Worm (Caenorhabditis elegans) whole organism, L2 larva: ENCODE measurements around the gene F26G1.10.

Experiments
- C34F6.9 ChIP-seq: fragments of 150-350 bp; optimal IDR thresholded peaks from 2 replicates; lab custom pipeline; 2014; ENCODE audit warnings: missing biosample characterization, missing genetic modification characterization
- F13H6.1 ChIP-seq: sonication (generic microtip); optimal IDR thresholded peaks from 2 replicates; lab custom pipeline; 2016; ENCODE audit warnings: missing genetic modification characterization, missing compliant biosample characterization
- R02D3.7 ChIP-seq: fragments of 150-350 bp; optimal IDR thresholded peaks from 2 replicates; lab custom pipeline; 2014; ENCODE audit warnings: missing biosample characterization, missing genetic modification characterization
- Y55F3AM.14 ChIP-seq: fragments of 200-800 bp; sonication (Bioruptor generic); optimal IDR thresholded peaks from 2 replicates; lab custom pipeline; 2018; ENCODE audit warnings: mild to moderate bottlenecking, missing genetic modification characterization, missing compliant biosample characterization
- alr-1 ChIP-seq: fragments of 150-350 bp; optimal IDR thresholded peaks from 2 replicates; lab custom pipeline; 2014; ENCODE audit warnings: missing biosample characterization, missing genetic modification characterization
- aly-2 ChIP-seq: fragments of 150-350 bp; optimal IDR thresholded peaks from 2 replicates; lab custom pipeline; 2014; ENCODE audit warnings: missing biosample characterization, missing genetic modification characterization
- ama-1 ChIP-seq: fragments of 150-350 bp; optimal IDR thresholded peaks from 2 replicates; lab custom pipeline; 2018; ENCODE audit warnings: inconsistent platforms
- blmp-1 ChIP-seq: sonication (generic microtip); optimal IDR thresholded peaks from 2 replicates; lab custom pipeline; 2017; ENCODE audit warnings: missing genetic modification characterization, mild to moderate bottlenecking, missing compliant biosample characterization, antibody characterized with exemption, moderate library complexity; ENCODE audit not compliant: insufficient read depth
- ceh-82 ChIP-seq: fragments of 150-350 bp; optimal IDR thresholded peaks from 2 replicates; lab custom pipeline; 2014; ENCODE audit warnings: missing biosample characterization, missing genetic modification characterization
- crh-2 ChIP-seq: sonication (generic microtip); optimal IDR thresholded peaks from 2 replicates; lab custom pipeline; 2017; ENCODE audit warnings: missing biosample characterization, missing genetic modification characterization
- dmd-4 ChIP-seq: sonication (generic microtip); optimal IDR thresholded peaks from 2 replicates; lab custom pipeline; 2017; ENCODE audit warnings: missing biosample characterization, missing genetic modification characterization
- elt-3 ChIP-seq: sonication (generic microtip); optimal IDR thresholded peaks from 2 replicates; lab custom pipeline; 2017; ENCODE audit warnings: missing biosample characterization, missing genetic modification characterization
- fos-1 ChIP-seq: fragments of 150-350 bp; optimal IDR thresholded peaks from 2 replicates; lab custom pipeline; 2014; ENCODE audit warnings: missing biosample characterization, missing genetic modification characterization
- gmeb-1 ChIP-seq: fragments of 150-350 bp; optimal IDR thresholded peaks from 2 replicates; lab custom pipeline; 2014; ENCODE audit warnings: missing biosample characterization, missing genetic modification characterization
- lin-11 ChIP-seq: fragments of 150-350 bp; sonication (generic microtip); optimal IDR thresholded peaks from 2 replicates; lab custom pipeline; 2014; ENCODE audit warnings: missing biosample characterization, missing genetic modification characterization, inconsistent platforms, mixed read lengths
- lin-39 ChIP-seq: fragments of 150-350 bp; optimal IDR thresholded peaks from 2 replicates; lab custom pipeline; 2014; ENCODE audit warnings: missing biosample characterization, missing genetic modification reagents, missing genetic modification characterization
- lsy-2 ChIP-seq, 2 experiments: fragments of 150-350 bp in 1 of 2; sonication (generic microtip) in 1 of 2; optimal IDR thresholded peaks; 2 replicates each; lab custom pipeline; 2014 to 2017; ENCODE audit warnings: missing biosample characterization in 2 of 2, missing genetic modification characterization in 2 of 2
- mab-5 ChIP-seq: fragments of 150-350 bp; optimal IDR thresholded peaks from 2 replicates; lab custom pipeline; 2014; ENCODE audit warnings: missing biosample characterization, missing genetic modification characterization
- mbf-1 ChIP-seq: sonication (generic microtip); optimal IDR thresholded peaks from 2 replicates; lab custom pipeline; 2017; ENCODE audit warnings: missing biosample characterization, missing genetic modification characterization
- mdl-1 ChIP-seq, 2 experiments: fragments of 150-350 bp in 1 of 2; sonication (generic microtip) in 1 of 2; optimal IDR thresholded peaks; 2 replicates each; lab custom pipeline; 2017; ENCODE audit warnings: missing biosample characterization in 2 of 2, missing genetic modification characterization in 2 of 2
- nhr-10 ChIP-seq: sonication (generic microtip); optimal IDR thresholded peaks from 2 replicates; lab custom pipeline; 2017; ENCODE audit warnings: missing biosample characterization, missing genetic modification characterization
- nhr-11 ChIP-seq: fragments of 150-350 bp; optimal IDR thresholded peaks from 2 replicates; lab custom pipeline; 2014; ENCODE audit warnings: missing biosample characterization, missing genetic modification characterization
- nhr-129 ChIP-seq: fragments of 150-350 bp; optimal IDR thresholded peaks from 2 replicates; lab custom pipeline; 2014; ENCODE audit warnings: missing biosample characterization, missing genetic modification characterization
- nhr-21 ChIP-seq: fragments of 150-350 bp; optimal IDR thresholded peaks from 2 replicates; lab custom pipeline; 2014; ENCODE audit warnings: missing biosample characterization, missing genetic modification characterization
- nhr-23 ChIP-seq: fragments of 150-350 bp; optimal IDR thresholded peaks from 2 replicates; lab custom pipeline; 2014; ENCODE audit warnings: missing biosample characterization, missing genetic modification reagents, missing genetic modification characterization
- nhr-237 ChIP-seq: fragments of 150-350 bp; optimal IDR thresholded peaks from 2 replicates; lab custom pipeline; 2014; ENCODE audit warnings: missing biosample characterization, missing genetic modification characterization
- nhr-25 ChIP-seq: fragments of 150-350 bp; sonication (generic microtip); optimal IDR thresholded peaks from 3 replicates; lab custom pipeline; 2014; ENCODE audit warnings: missing biosample characterization, missing genetic modification characterization
- nhr-77 ChIP-seq: fragments of 150-350 bp; optimal IDR thresholded peaks from 2 replicates; lab custom pipeline; 2014; ENCODE audit warnings: missing biosample characterization, missing genetic modification characterization
- peb-1 ChIP-seq: fragments of 150-350 bp; optimal IDR thresholded peaks from 2 replicates; lab custom pipeline; 2014; ENCODE audit warnings: missing biosample characterization, missing genetic modification characterization
- sem-4 ChIP-seq: fragments of 150-350 bp; optimal IDR thresholded peaks from 2 replicates; lab custom pipeline; 2014; ENCODE audit warnings: missing biosample characterization, missing genetic modification reagents, missing genetic modification characterization
- skn-1 ChIP-seq: sonication (generic microtip); optimal IDR thresholded peaks from 2 replicates; lab custom pipeline; 2017; ENCODE audit warnings: missing biosample characterization, missing genetic modification characterization
- sma-3 ChIP-seq: sonication (generic microtip); optimal IDR thresholded peaks from 2 replicates; lab custom pipeline; 2016; ENCODE audit warnings: missing genetic modification reagents, missing genetic modification characterization, missing compliant biosample characterization
- sma-9 ChIP-seq, 2 experiments: fragments of 150-350 bp in 1 of 2; sonication (generic microtip) in 1 of 2; optimal IDR thresholded peaks; 2 replicates each; lab custom pipeline; 2014 to 2016; ENCODE audit warnings: missing genetic modification characterization in 2 of 2, mild to moderate bottlenecking in 1 of 2, missing biosample characterization in 1 of 2, missing compliant biosample characterization in 1 of 2, missing genetic modification reagents in 1 of 2, moderate library complexity in 1 of 2
- snpc-4 ChIP-seq: fragments of 150-350 bp; optimal IDR thresholded peaks from 2 replicates; lab custom pipeline; 2014; ENCODE audit warnings: missing biosample characterization, missing genetic modification characterization
- unc-39 ChIP-seq: fragments of 150-350 bp; optimal IDR thresholded peaks from 2 replicates; lab custom pipeline; 2014; ENCODE audit warnings: missing biosample characterization, missing genetic modification characterization
- ztf-1 ChIP-seq: fragments of 200-800 bp; sonication (Bioruptor generic); conservative IDR thresholded peaks from 2 replicates; pipeline ENCODE4 v1.3.6; 2022; ENCODE audit warnings: missing genetic modification characterization, missing compliant biosample characterization
- ztf-11 ChIP-seq: sonication (generic microtip); optimal IDR thresholded peaks from 2 replicates; lab custom pipeline; 2017; ENCODE audit warnings: missing biosample characterization, missing genetic modification characterization
- ztf-4 ChIP-seq: fragments of 150-350 bp; optimal IDR thresholded peaks from 2 replicates; lab custom pipeline; 2014; ENCODE audit warnings: missing biosample characterization, missing genetic modification characterization

Gene F26G1.10

ce11 chrII:4806261-4806660 lies 32.1 kb downstream of the F26G1.10 start:
- no peak for TF ChIP-seq ztf-11 (tag; lab: Kevin White, UChicago)
- TF ChIP-seq mab-5 (tag; lab: Kevin White, UChicago): peak; percentile 68
- TF ChIP-seq C34F6.9: no peak
- no peak for TF ChIP-seq fos-1 (tag; lab: Kevin White, UChicago)
- TF ChIP-seq Y55F3AM.14 (GFP tag; lab: Kevin White, UChicago): peak; percentile 3
- TF ChIP-seq nhr-77 (tag; lab: Kevin White, UChicago): no peak
- TF ChIP-seq skn-1 (tag; lab: Kevin White, UChicago): no peak
- no peak for TF ChIP-seq nhr-21 (tag; lab: Kevin White, UChicago)
- TF ChIP-seq sma-3 (GFP tag; lab: Kevin White, UChicago): no peak

DNA sequence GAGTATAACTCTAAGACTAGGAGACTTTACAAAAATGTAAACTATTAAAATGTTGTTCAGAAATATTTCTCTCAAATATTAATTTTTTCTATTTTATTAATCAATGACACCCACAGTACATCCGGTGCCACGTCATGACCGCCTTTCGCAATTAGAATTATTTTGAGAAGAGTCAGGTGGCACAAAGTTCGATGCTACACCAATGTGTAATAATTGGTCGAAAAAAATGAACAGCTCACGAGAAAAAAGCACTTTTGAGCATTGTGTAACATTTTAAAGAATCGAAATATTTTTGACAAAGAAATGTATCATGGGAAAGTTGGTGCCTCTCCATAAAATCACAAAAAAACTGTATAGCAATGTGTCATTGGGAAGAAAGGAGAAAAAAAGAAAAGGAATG lies 32.5 kb downstream of the F26G1.10 start:
- TF ChIP-seq aly-2 (no peak), Y55F3AM.14 (GFP tag; lab: Kevin White, UChicago) (no peak), gmeb-1 (tag; lab: Kevin White, UChicago) (no peak), nhr-10 (tag; lab: Kevin White, UChicago) (no peak), crh-2 (tag; lab: Kevin White, UChicago) (peak; percentile 55), unc-39 (no peak), nhr-129 (tag; lab: Kevin White, UChicago) (peak; percentile 7), R02D3.7 (tag; lab: Kevin White, UChicago) (no peak), nhr-23 (tag; lab: Kevin White, UChicago) (no peak), sma-9 (GFP tag; optimal IDR thresholded peaks at IDR 0.05; lab: Kevin White, UChicago) (peak; percentile 11), sma-9 (tag; optimal IDR thresholded peaks at IDR 0.05; lab: Kevin White, UChicago) (no peak), dmd-4 (tag; lab: Kevin White, UChicago) (no peak), lsy-2 (tag; optimal IDR thresholded peaks at IDR 0.05; lab: Kevin White, UChicago) (no peak), ztf-1 (GFP tag; lab: Robert Waterston, UW) (no peak), peb-1 (tag; lab: Kevin White, UChicago) (no peak)

- TF ChIP-seq nhr-21 (tag; lab: Kevin White, UChicago) (no peak), sma-3 (GFP tag; lab: Kevin White, UChicago) (no peak), snpc-4 (no peak), nhr-11 (tag; lab: Kevin White, UChicago) (no peak), ama-1 (lab: Kevin White, UChicago) (no peak), blmp-1 (tag; lab: Kevin White, UChicago) (no peak), dmd-4 (tag; lab: Kevin White, UChicago) (no peak), ceh-82 (tag; lab: Kevin White, UChicago) (no peak), skn-1 (tag; lab: Kevin White, UChicago) (no peak), mdl-1 (tag; optimal IDR thresholded peaks at IDR 0.05; lab: Kevin White, UChicago) (no peak), R02D3.7 (tag; lab: Kevin White, UChicago) (no peak), lin-11 (no peak), nhr-77 (tag; lab: Kevin White, UChicago) (no peak), ztf-1 (GFP tag; lab: Robert Waterston, UW) (no peak), sem-4 (tag; lab: Kevin White, UChicago) (no peak), elt-3 (tag; lab: Kevin White, UChicago) (no peak), aly-2 (no peak), ztf-4 (tag; lab: Kevin White, UChicago) (no peak)
- TF ChIP-seq, all 48 proteins: peak for 0
Measured at ce11 chrII:4811986-4812385, 37.8 kb downstream of the F26G1.10 start, which contains the start of gene rig-6. Gene rig-6 (minus strand): TSS chrII:4812086.

ce11 chrII:4815356-4815755 lies 41.2 kb downstream of the F26G1.10 start:
- no peak for TF ChIP-seq elt-3 (tag; lab: Kevin White, UChicago)
- TF ChIP-seq alr-1 (tag; lab: Kevin White, UChicago): no peak
- TF ChIP-seq ama-1 (lab: Kevin White, UChicago): no peak
- TF ChIP-seq nhr-129 (tag; lab: Kevin White, UChicago): no peak
- TF ChIP-seq sem-4 (tag; lab: Kevin White, UChicago): no peak
- no peak for TF ChIP-seq nhr-25 (tag; lab: Kevin White, UChicago)
- TF ChIP-seq skn-1 (tag; lab: Kevin White, UChicago): no peak
- TF ChIP-seq R02D3.7 (tag; lab: Kevin White, UChicago): no peak
- TF ChIP-seq nhr-10 (tag; lab: Kevin White, UChicago): no peak
- no peak for TF ChIP-seq unc-39
- no peak for TF ChIP-seq nhr-237 (tag; lab: Kevin White, UChicago)
- no peak for TF ChIP-seq lin-39 (tag; lab: Kevin White, UChicago)
- no peak for TF ChIP-seq F13H6.1 (tag; lab: Kevin White, UChicago)
- no peak for TF ChIP-seq snpc-4
- no peak for TF ChIP-seq mbf-1
- TF ChIP-seq, all 48 proteins: peak for 0
